Worm (Caenorhabditis elegans): ENCODE measurements around the gene metl-1.

metl-1 gene

DNA sequence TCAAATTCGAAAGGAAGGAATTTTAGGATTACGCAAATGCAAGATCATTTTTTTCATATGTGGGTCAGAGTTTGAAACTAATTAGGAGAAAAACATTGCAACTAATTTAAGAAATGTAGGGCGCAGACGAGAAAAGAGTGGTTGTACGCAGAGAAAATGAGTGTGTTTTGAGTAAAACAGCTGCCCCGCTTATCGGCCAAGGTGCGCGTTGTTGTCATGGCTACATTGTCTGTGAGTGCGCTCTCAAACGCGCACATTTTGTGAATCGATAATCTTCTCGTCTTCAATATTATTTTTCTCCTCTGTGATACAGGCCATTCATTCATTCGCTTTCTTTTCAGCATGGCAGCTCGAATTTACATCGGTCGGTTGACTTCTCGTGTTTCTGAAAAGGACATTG, 19.7 kb downstream of the metl-1 start:
- TF ChIP-seq lin-11 (tag; optimal IDR thresholded peaks at IDR 0.05) (peak; percentile 43), mbf-1 (tag; optimal IDR thresholded peaks at IDR 0.05) (no peak)

DNA sequence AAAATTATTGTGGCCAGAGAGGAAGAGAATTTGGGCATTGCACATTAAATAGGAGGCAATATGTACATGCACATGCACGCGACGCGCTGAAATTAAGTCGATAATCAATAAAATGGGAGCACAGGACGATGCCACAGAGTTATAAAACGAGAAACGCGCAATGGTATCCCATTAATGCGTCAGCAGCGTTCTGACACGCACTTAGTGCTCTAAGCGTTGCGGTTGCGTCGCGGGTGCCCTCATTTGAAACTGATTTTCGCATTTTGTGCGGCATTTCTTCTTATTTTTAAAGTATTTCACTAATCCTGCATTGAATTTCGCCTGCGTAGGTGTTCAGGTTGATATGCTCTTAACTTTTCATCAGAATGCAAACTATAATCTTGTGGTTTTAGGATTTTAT, 20.4 kb downstream of the metl-1 start, which contains the start of gene rsp-1:
TSS of gene rsp-1 (plus strand) at position 338 of the 400 bp plus-strand sequence.
- TF ChIP-seq nhr-23 (tag; optimal IDR thresholded peaks at IDR 0.05) (no peak), lin-39 (tag; optimal IDR thresholded peaks at IDR 0.05) (no peak), snpc-4 (tag; optimal IDR thresholded peaks at IDR 0.05) (peak; percentile 87), unc-62 (GFP tag; optimal IDR thresholded peaks at IDR 0.05) (no peak), sem-4 (tag; optimal IDR thresholded peaks at IDR 0.05) (peak; percentile 79), ama-1 (optimal IDR thresholded peaks at IDR 0.05) (peak; percentile 76), zag-1 (tag; optimal IDR thresholded peaks at IDR 0.05) (peak; percentile 60), fos-1 (tag; optimal IDR thresholded peaks at IDR 0.05) (peak; percentile 84), mab-5 (tag; optimal IDR thresholded peaks at IDR 0.05) (peak; percentile 89), alr-1 (tag; optimal IDR thresholded peaks at IDR 0.05) (no peak), nhr-237 (tag; optimal IDR thresholded peaks at IDR 0.05) (peak; percentile 43), ceh-82 (tag; optimal IDR thresholded peaks at IDR 0.05) (peak; percentile 30), nhr-6 (tag; optimal IDR thresholded peaks at IDR 0.05) (peak; percentile 74), nhr-129 (tag; optimal IDR thresholded peaks at IDR 0.05) (peak; percentile 92), elt-1 (tag; optimal IDR thresholded peaks at IDR 0.05) (no peak), R02D3.7 (tag; optimal IDR thresholded peaks at IDR 0.05) (peak; percentile 67), nhr-21 (tag; optimal IDR thresholded peaks at IDR 0.05) (peak; percentile 87), C34F6.9 (tag; optimal IDR thresholded peaks at IDR 0.05) (peak; percentile 97), ztf-4 (tag; optimal IDR thresholded peaks at IDR 0.05) (peak; percentile 74), ceh-16 (tag; optimal IDR thresholded peaks at IDR 0.05) (peak; percentile 39), ztf-11 (tag; optimal IDR thresholded peaks at IDR 0.05) (no peak), lin-13 (GFP tag; optimal IDR thresholded peaks at IDR 0.05) (peak; percentile 91), nhr-77 (tag; optimal IDR thresholded peaks at IDR 0.05) (no peak), peb-1 (tag; optimal IDR thresholded peaks at IDR 0.05) (no peak), mbf-1 (tag; optimal IDR thresholded peaks at IDR 0.05) (no peak), mdl-1 (tag; optimal IDR thresholded peaks at IDR 0.05) (peak in 1 of 2 experiments; percentile 74), nhr-12 (tag; optimal IDR thresholded peaks at IDR 0.05) (no peak), ZK546.5 (tag; optimal IDR thresholded peaks at IDR 0.05) (no peak), elt-3 (tag; optimal IDR thresholded peaks at IDR 0.05) (no peak), skn-1 (tag; optimal IDR thresholded peaks at IDR 0.05) (no peak), sma-3 (GFP tag; optimal IDR thresholded peaks at IDR 0.05) (peak; percentile 84), Y55F3AM.14 (GFP tag; optimal IDR thresholded peaks at IDR 0.05) (peak; percentile 27), blmp-1 (tag; optimal IDR thresholded peaks at IDR 0.05; ENCODE audit: insufficient read depth) (peak; percentile 48), lin-11 (tag; optimal IDR thresholded peaks at IDR 0.05) (peak; percentile 82), nhr-10 (tag; optimal IDR thresholded peaks at IDR 0.05) (no peak), gmeb-1 (tag; optimal IDR thresholded peaks at IDR 0.05) (peak; percentile 90), unc-55 (GFP tag; optimal IDR thresholded peaks at IDR 0.05) (peak; percentile 95), ztf-1 (GFP tag; conservative IDR thresholded peaks at IDR 0.05) (no peak), crh-2 (tag; optimal IDR thresholded peaks at IDR 0.05) (peak; percentile 92), F13H6.1 (tag; optimal IDR thresholded peaks at IDR 0.05) (peak; percentile 90), nhr-11 (tag; optimal IDR thresholded peaks at IDR 0.05) (no peak), nhr-25 (tag; optimal IDR thresholded peaks at IDR 0.05) (peak; percentile 82), lsy-2 (tag; optimal IDR thresholded peaks at IDR 0.05) (peak; percentile 84 to 94), sma-9 (GFP tag; optimal IDR thresholded peaks at IDR 0.05) (peak; percentile 95), sma-9 (tag; optimal IDR thresholded peaks at IDR 0.05) (no peak), dmd-4 (tag; optimal IDR thresholded peaks at IDR 0.05) (no peak), unc-39 (tag; optimal IDR thresholded peaks at IDR 0.05) (no peak), egl-27 (tag; optimal IDR thresholded peaks at IDR 0.05) (peak; percentile 73), aly-2 (tag; optimal IDR thresholded peaks at IDR 0.05) (no peak)
